Fruit fly (Drosophila melanogaster): ENCODE data around the gene CG12259.

DNA sequence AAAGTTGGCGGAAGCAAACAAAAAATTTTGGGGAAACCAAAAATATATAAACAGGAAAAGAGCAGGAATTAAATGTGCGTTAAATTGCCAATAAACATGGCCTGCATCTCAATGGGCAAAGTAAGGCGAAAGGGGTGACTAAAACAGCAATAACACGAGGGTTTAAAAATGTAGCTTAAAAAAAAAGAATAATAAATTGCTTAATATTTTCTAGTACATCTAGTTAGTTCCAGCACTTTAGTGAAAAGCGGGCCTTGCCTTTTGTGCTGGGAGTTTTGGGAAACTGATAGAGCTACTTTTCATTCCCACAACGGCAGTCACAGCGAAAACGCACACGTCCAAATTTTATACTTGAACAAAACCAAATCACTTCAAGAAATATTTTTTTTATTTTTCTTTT is 8.7 kb downstream of the CG12259 start, which contains the start of gene mil:
- TF ChIP-seq fd96Ca (GFP tag; IDR thresholded peaks at IDR 0.05) (no peak), Snoo (tag; optimal IDR thresholded peaks at IDR 0.05) (no peak), Pif1B (GFP tag; optimal IDR thresholded peaks at IDR 0.05) (no peak), CG8301 (tag; optimal IDR thresholded peaks at IDR 0.05) (no peak), EcR (GFP tag; optimal IDR thresholded peaks at IDR 0.05) (no peak), rn (GFP tag; IDR thresholded peaks at IDR 0.05) (no peak), CG32121 (GFP tag; IDR thresholded peaks at IDR 0.05) (no peak), Ets98B (GFP tag; IDR thresholded peaks at IDR 0.05) (no peak), CG8159 (tag; optimal IDR thresholded peaks at IDR 0.05) (no peak), CG17806 (tag; optimal IDR thresholded peaks at IDR 0.05) (no peak)
